Fruit fly (Drosophila melanogaster): ENCODE results near the gene Ras85D.
A peak's percentile ranks its signal among the peaks of the same experiment; 100 is the strongest.

- TF ChIP-seq usp (GFP tag; optimal IDR thresholded peaks at IDR 0.05) (no peak), Sp1 (GFP tag; optimal IDR thresholded peaks at IDR 0.05) (peak; percentile 8), fru (GFP tag; optimal IDR thresholded peaks at IDR 0.05) (peak; percentile 75), h (GFP tag; optimal IDR thresholded peaks at IDR 0.05) (peak; percentile 51), jim (GFP tag; optimal IDR thresholded peaks at IDR 0.05) (no peak), br (GFP tag; optimal IDR thresholded peaks at IDR 0.05) (no peak), foxo (GFP tag; optimal IDR thresholded peaks at IDR 0.05) (no peak), ey (GFP tag; optimal IDR thresholded peaks at IDR 0.05) (no peak), Mio (GFP tag; optimal IDR thresholded peaks at IDR 0.05) (no peak), dl (GFP tag; optimal IDR thresholded peaks at IDR 0.05; ENCODE audit: insufficient read depth in 1 of 2, partially characterized antibody in 2 of 2) (no peak), N (GFP tag; optimal IDR thresholded peaks at IDR 0.05) (no peak), Dfd (GFP tag; optimal IDR thresholded peaks at IDR 0.05) (no peak), Rel (GFP tag; optimal IDR thresholded peaks at IDR 0.05) (no peak), Rel (tag; optimal IDR thresholded peaks at IDR 0.05) (peak; percentile 24), sv (GFP tag; optimal IDR thresholded peaks at IDR 0.05) (no peak)
These were observed 8.5 kb downstream of the Ras85D start, which contains the start of gene CG8149 for dm6 chr3R:9504355-9504754.

All from whole organism, wandering third instar larva.